Worm (Caenorhabditis elegans): ENCODE data around the gene str-97.

- TF ChIP-seq nhr-12 (tag; optimal IDR thresholded peaks at IDR 0.05) (no peak), aly-2 (tag; optimal IDR thresholded peaks at IDR 0.05) (no peak), fos-1 (tag; optimal IDR thresholded peaks at IDR 0.05) (no peak), ama-1 (optimal IDR thresholded peaks at IDR 0.05) (no peak), mdl-1 (tag; optimal IDR thresholded peaks at IDR 0.05) (no peak), ztf-11 (tag; optimal IDR thresholded peaks at IDR 0.05) (no peak), nhr-25 (tag; optimal IDR thresholded peaks at IDR 0.05) (no peak), nhr-237 (tag; optimal IDR thresholded peaks at IDR 0.05) (no peak), unc-62 (GFP tag; optimal IDR thresholded peaks at IDR 0.05) (no peak), eor-1 (tag; optimal IDR thresholded peaks at IDR 0.05) (no peak)
Measured at ce11 chrV:16115381-16115780, 39.6 kb downstream of the str-97 start, which contains the start of gene str-25.

Data from whole organism, L3 larva.